Fruit fly (Drosophila melanogaster) whole organism, wandering third instar larva: ENCODE results near the gene TwdlG.
A peak's percentile ranks its signal among the peaks of the same experiment; 100 is the strongest.

Experiments
- Abd-B ChIP-seq: fragments of >200 bp; optimal IDR thresholded peaks from 2 replicates; lab custom pipeline; 2017; ENCODE audit warnings: missing biosample characterization, missing genetic modification characterization
- CG32264 ChIP-seq: fragments of 200-800 bp; sonication (Bioruptor generic); optimal IDR thresholded peaks from 2 replicates; lab custom pipeline; 2016; ENCODE audit warnings: missing biosample characterization, missing genetic modification characterization
- CG9705 ChIP-seq: fragments of 200-800 bp; sonication (Bioruptor generic); optimal IDR thresholded peaks from 2 replicates; lab custom pipeline; 2018; ENCODE audit warnings: missing biosample characterization, mild to moderate bottlenecking, missing genetic modification characterization
- CrebA ChIP-seq: fragments of 200-800 bp; sonication (Bioruptor generic); optimal IDR thresholded peaks from 2 replicates; lab custom pipeline; 2016; ENCODE audit warnings: missing biosample characterization, mild to moderate bottlenecking, missing genetic modification characterization, borderline replicate concordance
- Dfd ChIP-seq: fragments of >200 bp; optimal IDR thresholded peaks from 2 replicates; lab custom pipeline; 2017; ENCODE audit warnings: missing biosample characterization, missing genetic modification characterization
- Dif ChIP-seq: fragments of 200-275, 200-300 bp; sonication (Bioruptor generic); optimal IDR thresholded peaks from 2 replicates; lab custom pipeline; 2018; ENCODE audit warnings: missing biosample characterization, missing genetic modification characterization; ENCODE audit not compliant: partially characterized antibody
- GATAd ChIP-seq: sonication (Bioruptor generic); optimal IDR thresholded peaks from 2 replicates; lab custom pipeline; 2016; ENCODE audit warnings: missing biosample characterization, missing genetic modification characterization
- HLH106 ChIP-seq: fragments of 200-800 bp; optimal IDR thresholded peaks from 3 replicates; lab custom pipeline; 2019; ENCODE audit warnings: missing biosample characterization, mild to moderate bottlenecking, missing genetic modification characterization, moderate library complexity
- Hnf4 ChIP-seq: fragments of 200-800 bp; sonication (Bioruptor generic); optimal IDR thresholded peaks from 2 replicates; lab custom pipeline; 2016; ENCODE audit warnings: missing biosample characterization, mild to moderate bottlenecking, missing genetic modification characterization
- Hr78 ChIP-seq: fragments of >200 bp; optimal IDR thresholded peaks from 2 replicates; lab custom pipeline; 2017; ENCODE audit warnings: missing biosample characterization, missing genetic modification characterization
- Hr83 ChIP-seq: fragments of 200-300 bp; sonication (Bioruptor generic); optimal IDR thresholded peaks from 2 replicates; lab custom pipeline; 2016; ENCODE audit warnings: missing biosample characterization, mild to moderate bottlenecking, missing genetic modification characterization, moderate library complexity; ENCODE audit not compliant: poor library complexity, severe bottlenecking
- Jra ChIP-seq: sonication (Bioruptor generic); optimal IDR thresholded peaks from 2 replicates; lab custom pipeline; 2016; ENCODE audit warnings: missing biosample characterization, missing genetic modification characterization
- Mio ChIP-seq: sonication (Bioruptor generic); optimal IDR thresholded peaks from 2 replicates; lab custom pipeline; 2016; ENCODE audit warnings: missing biosample characterization, missing genetic modification characterization
- Myc ChIP-seq: fragments of >200 bp; optimal IDR thresholded peaks from 2 replicates; lab custom pipeline; 2017
- N ChIP-seq: fragments of >200 bp; optimal IDR thresholded peaks from 2 replicates; lab custom pipeline; 2018; ENCODE audit warnings: missing biosample characterization, missing external identifiers, missing genetic modification characterization
- OdsH ChIP-seq: fragments of 200-800 bp; sonication (Bioruptor generic); optimal IDR thresholded peaks from 2 replicates; lab custom pipeline; 2016; ENCODE audit warnings: missing biosample characterization, mild to moderate bottlenecking, missing genetic modification characterization
- Rel ChIP-seq, 2 experiments: fragments of 200-800 bp; sonication (Bioruptor generic) in 1 of 2; optimal IDR thresholded peaks; 2 replicates in 1 of 2; 3 replicates in 1 of 2; lab custom pipeline; 2016 to 2019; ENCODE audit warnings: mild to moderate bottlenecking in 2 of 2, missing biosample characterization in 2 of 2, missing genetic modification characterization in 2 of 2, moderate library complexity in 1 of 2
- Sp1 ChIP-seq: fragments of 200-800 bp; sonication (Bioruptor generic); optimal IDR thresholded peaks from 3 replicates; lab custom pipeline; 2019; ENCODE audit warnings: missing biosample characterization, mild to moderate bottlenecking, missing genetic modification characterization, moderate library complexity
- Vsx2 ChIP-seq: fragments of 200-300, 225-300 bp; sonication (Bioruptor generic); optimal IDR thresholded peaks from 2 replicates; lab custom pipeline; 2018; ENCODE audit warnings: missing biosample characterization, missing genetic modification characterization; ENCODE audit not compliant: partially characterized antibody
- br ChIP-seq: fragments of 200-800 bp; sonication (Bioruptor generic); optimal IDR thresholded peaks from 2 replicates; lab custom pipeline; 2016; ENCODE audit warnings: missing biosample characterization, missing genetic modification characterization
- brk ChIP-seq: fragments of 200-800 bp; sonication (Bioruptor generic); optimal IDR thresholded peaks from 2 replicates; lab custom pipeline; 2016; ENCODE audit warnings: missing biosample characterization, mild to moderate bottlenecking, missing genetic modification characterization
- dl ChIP-seq, 2 experiments: fragments of 175-275, 200-275 bp in 1 of 2; fragments of 200-275 bp in 1 of 2; sonication (Bioruptor generic); optimal IDR thresholded peaks; lab custom pipeline; 2018; ENCODE audit warnings: mild to moderate bottlenecking in 2 of 2, missing biosample characterization in 2 of 2, missing genetic modification characterization in 2 of 2, moderate library complexity in 2 of 2; ENCODE audit not compliant: partially characterized antibody in 2 of 2, insufficient read depth in 1 of 2
- dmrt93B ChIP-seq: fragments of 200-800 bp; sonication (Bioruptor generic); optimal IDR thresholded peaks from 2 replicates; lab custom pipeline; 2018; ENCODE audit warnings: missing biosample characterization, mild to moderate bottlenecking, missing genetic modification characterization
- dsf ChIP-seq: sonication (Bioruptor generic); optimal IDR thresholded peaks from 2 replicates; lab custom pipeline; 2016; ENCODE audit warnings: missing biosample characterization, missing genetic modification characterization, borderline replicate concordance
- ey ChIP-seq: fragments of 200-800 bp; sonication (Bioruptor generic); optimal IDR thresholded peaks from 2 replicates; lab custom pipeline; 2016; ENCODE audit warnings: missing biosample characterization, missing genetic modification characterization
- foxo ChIP-seq, 2 experiments: fragments of 200-800 bp; sonication (Bioruptor generic); optimal IDR thresholded peaks; 2 replicates in 1 of 2; 3 replicates in 1 of 2; lab custom pipeline; 2016 to 2017; ENCODE audit warnings: missing biosample characterization in 2 of 2, missing genetic modification characterization in 2 of 2
- fru ChIP-seq: fragments of 200-800 bp; sonication (Bioruptor generic); optimal IDR thresholded peaks from 3 replicates; lab custom pipeline; 2016; ENCODE audit warnings: missing biosample characterization, mild to moderate bottlenecking, missing genetic modification characterization
- h ChIP-seq: fragments of 200-800 bp; sonication (Bioruptor generic); optimal IDR thresholded peaks from 3 replicates; lab custom pipeline; 2016; ENCODE audit warnings: missing biosample characterization, mild to moderate bottlenecking, missing genetic modification characterization
- jim ChIP-seq: fragments of 175-275, 200-325 bp; sonication (Bioruptor generic); optimal IDR thresholded peaks from 2 replicates; lab custom pipeline; 2016; ENCODE audit warnings: missing biosample characterization, mild to moderate bottlenecking, missing genetic modification characterization
- lola ChIP-seq: fragments of >200 bp; optimal IDR thresholded peaks from 2 replicates; lab custom pipeline; 2017; ENCODE audit warnings: missing biosample characterization, missing genetic modification characterization
- pan ChIP-seq: fragments of >200 bp; optimal IDR thresholded peaks from 2 replicates; lab custom pipeline; 2017
- psq ChIP-seq: fragments of 200-800 bp; sonication (Bioruptor generic); optimal IDR thresholded peaks from 3 replicates; lab custom pipeline; 2017; ENCODE audit warnings: missing biosample characterization, mild to moderate bottlenecking, missing genetic modification characterization, moderate library complexity
- rgr ChIP-seq: fragments of 200-800 bp; sonication (Bioruptor generic); optimal IDR thresholded peaks from 3 replicates; lab custom pipeline; 2016; ENCODE audit warnings: missing biosample characterization, mild to moderate bottlenecking, missing genetic modification characterization
- sage ChIP-seq: fragments of 200-800 bp; sonication (Bioruptor generic); optimal IDR thresholded peaks from 2 replicates; lab custom pipeline; 2016; ENCODE audit warnings: missing biosample characterization, mild to moderate bottlenecking, missing genetic modification characterization
- sv ChIP-seq: fragments of 200-800 bp; sonication (Bioruptor generic); optimal IDR thresholded peaks from 3 replicates; lab custom pipeline; 2016; ENCODE audit warnings: missing biosample characterization, missing genetic modification characterization
- tai ChIP-seq: sonication (Bioruptor generic); optimal IDR thresholded peaks from 2 replicates; lab custom pipeline; 2016; ENCODE audit warnings: missing biosample characterization, missing genetic modification characterization
- usp ChIP-seq: fragments of >200 bp; optimal IDR thresholded peaks from 2 replicates; lab custom pipeline; 2017; ENCODE audit warnings: missing biosample characterization, missing genetic modification characterization
- woc ChIP-seq: sonication (Bioruptor generic); optimal IDR thresholded peaks from 2 replicates; lab custom pipeline; 2016; ENCODE audit warnings: missing biosample characterization, mild to moderate bottlenecking, missing genetic modification characterization

The TwdlG gene

DNA sequence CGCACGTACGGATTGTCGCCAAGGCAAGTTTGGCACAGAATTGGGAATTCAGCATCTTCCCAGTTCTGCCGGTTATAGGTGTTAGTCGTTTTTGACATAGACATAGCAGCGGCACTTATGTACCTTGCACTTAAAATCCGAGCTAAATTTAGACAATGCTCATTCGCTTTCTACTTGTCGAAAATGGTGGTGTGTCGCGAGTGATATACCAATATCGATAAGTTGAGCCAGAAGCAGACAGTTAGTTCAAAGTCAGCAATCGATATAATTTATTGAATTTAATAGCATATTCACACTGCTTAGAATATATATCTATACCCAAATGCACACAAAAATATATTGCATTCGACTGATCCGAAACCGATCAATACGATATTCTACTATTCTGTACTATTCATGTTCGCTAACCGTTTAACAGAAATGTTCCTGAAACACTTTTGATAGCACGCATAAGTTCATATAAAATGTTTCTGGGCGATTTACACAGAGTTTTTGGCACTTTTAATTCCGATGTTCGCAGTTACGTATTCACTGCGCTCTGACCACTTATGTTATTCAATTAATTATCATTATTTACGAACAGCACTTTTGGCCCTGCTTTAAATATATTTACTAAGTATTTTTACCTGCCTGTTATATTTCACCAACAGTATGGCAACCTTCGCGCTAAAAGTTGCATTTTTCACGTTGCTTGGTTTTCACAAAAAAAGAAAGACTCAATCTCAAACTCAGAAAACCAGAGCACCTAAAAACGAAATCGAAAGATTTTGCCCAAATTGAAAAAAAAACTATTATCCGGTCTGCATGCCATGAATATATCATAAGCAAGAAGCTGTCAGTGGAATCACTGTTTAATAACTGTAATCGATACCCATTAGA is 18.8 kb downstream of the TwdlG start, which contains the start of gene CG14641:
CG14641 (minus strand) TSS at position 204 of the 879 bp plus-strand sequence.
- no peak for TF ChIP-seq Rel (GFP tag; optimal IDR thresholded peaks at IDR 0.05; lab: Kevin White, UChicago)
- TF ChIP-seq Rel (tag; optimal IDR thresholded peaks at IDR 0.05; lab: Kevin White, UChicago): no peak
- no peak for TF ChIP-seq brk
- TF ChIP-seq usp: no peak
- peak; percentile 40 for TF ChIP-seq dmrt93B (GFP tag; lab: Kevin White, UChicago)
- no peak for TF ChIP-seq CrebA (GFP tag; lab: Kevin White, UChicago)
- peak; percentile 82 for TF ChIP-seq Hr78 (GFP tag; lab: Kevin White, UChicago)
- peak; percentile 7 for TF ChIP-seq HLH106
- peak; percentile 86 for TF ChIP-seq N (GFP tag; lab: Kevin White, UChicago)
- peak; percentile 98 for TF ChIP-seq lola (GFP tag; lab: Kevin White, UChicago)
- no peak for TF ChIP-seq Vsx2 (GFP tag; lab: Kevin White, UChicago)
- peak; percentile 9 for TF ChIP-seq Myc
- TF ChIP-seq Abd-B (GFP tag; lab: Kevin White, UChicago): peak; percentile 63
- TF ChIP-seq woc (GFP tag; lab: Kevin White, UChicago): peak; percentile 63
- TF ChIP-seq pan (lab: Kevin White, UChicago): no peak
- no peak for TF ChIP-seq Hnf4
- TF ChIP-seq fru (GFP tag; lab: Kevin White, UChicago): no peak
- no peak for TF ChIP-seq tai (GFP tag; lab: Kevin White, UChicago)

DNA sequence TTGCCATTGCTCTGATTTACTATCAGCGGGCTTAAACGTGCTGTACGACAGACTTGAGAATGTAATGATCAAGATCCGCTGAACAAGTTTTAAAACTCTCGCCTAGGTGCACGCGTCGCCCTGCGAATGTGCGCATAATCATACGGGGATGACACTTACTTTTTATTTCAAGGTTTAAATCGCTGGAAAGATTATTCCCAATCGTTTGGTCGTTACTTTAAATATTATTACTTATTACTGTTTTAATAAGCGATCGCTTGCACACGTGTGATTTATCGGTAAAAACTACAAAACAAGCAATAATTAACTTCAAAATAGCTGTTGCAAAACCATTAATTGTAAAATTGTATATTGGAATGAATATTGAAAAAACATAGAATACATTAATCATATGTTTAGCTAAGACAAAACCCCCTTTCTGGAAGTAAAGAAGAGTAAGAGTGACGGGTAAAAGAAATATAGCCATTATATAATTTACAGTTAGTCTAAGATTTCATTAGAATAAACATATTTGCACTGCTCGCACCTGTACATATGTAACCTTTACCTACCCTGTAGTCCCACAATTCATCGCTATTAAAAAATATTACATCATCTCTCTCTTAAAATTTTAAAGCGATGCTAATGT is 21.9 kb downstream of the TwdlG start, which contains the start of gene DhpD:
DhpD (minus strand) TSS at position 102 of the 628 bp plus-strand sequence.
- TF ChIP-seq brk (no peak), Mio (peak; percentile 41), sv (GFP tag; lab: Kevin White, UChicago) (peak; percentile 64), Myc (peak; percentile 42), h (GFP tag; lab: Kevin White, UChicago) (peak; percentile 90), CrebA (GFP tag; lab: Kevin White, UChicago) (no peak), Rel (GFP tag; optimal IDR thresholded peaks at IDR 0.05; lab: Kevin White, UChicago) (no peak), Rel (tag; optimal IDR thresholded peaks at IDR 0.05; lab: Kevin White, UChicago) (peak; percentile 81), sage (peak; percentile 85), pan (lab: Kevin White, UChicago) (no peak), usp (no peak), fru (GFP tag; lab: Kevin White, UChicago) (peak; percentile 84), OdsH (peak; percentile 81), dmrt93B (GFP tag; lab: Kevin White, UChicago) (peak; percentile 76), Abd-B (GFP tag; lab: Kevin White, UChicago) (no peak), Hr83 (peak; percentile 92), tai (GFP tag; lab: Kevin White, UChicago) (no peak), HLH106 (peak; percentile 92), dsf (GFP tag; lab: Kevin White, UChicago) (no peak), Sp1 (GFP tag; lab: Kevin White, UChicago) (peak; percentile 89), Vsx2 (GFP tag; lab: Kevin White, UChicago) (peak; percentile 94), Hr78 (GFP tag; lab: Kevin White, UChicago) (no peak), N (GFP tag; lab: Kevin White, UChicago) (peak; percentile 33), Dfd (no peak), jim (GFP tag; lab: Kevin White, UChicago) (no peak), GATAd (GFP tag; lab: Kevin White, UChicago) (peak; percentile 38), psq (GFP tag; lab: Kevin White, UChicago) (peak; percentile 74), ey (GFP tag; lab: Kevin White, UChicago) (peak; percentile 81), dl (GFP tag; optimal IDR thresholded peaks at IDR 0.05; lab: Kevin White, UChicago; ENCODE audit: insufficient read depth in 1 of 2, partially characterized antibody in 2 of 2) (peak; percentile 38 to 77), Dif (GFP tag; lab: Kevin White, UChicago) (peak; percentile 96), Jra (GFP tag; lab: Kevin White, UChicago) (peak; percentile 70), CG9705 (GFP tag; lab: Kevin White, UChicago) (peak; percentile 90), br (GFP tag; lab: Kevin White, UChicago) (peak; percentile 88), CG32264 (peak; percentile 63), Hnf4 (peak; percentile 90), foxo (GFP tag; optimal IDR thresholded peaks at IDR 0.05; lab: Kevin White, UChicago) (peak; percentile 25 to 91), rgr (GFP tag; lab: Kevin White, UChicago) (peak; percentile 91), woc (GFP tag; lab: Kevin White, UChicago) (no peak), lola (GFP tag; lab: Kevin White, UChicago) (no peak)
